Worm (Caenorhabditis elegans): ENCODE measurements around the gene xol-1.

The xol-1 gene

ce11 chrX:8021609-8022008 is 19.5 kb upstream of the xol-1 start (continued):
- TF ChIP-seq ztf-28 (GFP tag; IDR thresholded peaks at IDR 0.05) = no peak
- TF ChIP-seq ceh-91 (GFP tag; IDR thresholded peaks at IDR 0.05) = no peak
- peak; percentile 47; the same call in 1 of the 2 replicates for TF ChIP-seq hsf-1 (GFP tag; IDR thresholded peaks at IDR 0.05)
- no peak for TF ChIP-seq F10E7.11 (tag; optimal IDR thresholded peaks at IDR 0.05)
- no peak for TF ChIP-seq ama-1 (optimal IDR thresholded peaks at IDR 0.05)
- TF ChIP-seq ama-1 (GFP tag; optimal IDR thresholded peaks at IDR 0.05) = no peak
- no peak for TF ChIP-seq fkh-3 (tag; optimal IDR thresholded peaks at IDR 0.05)
- no peak for TF ChIP-seq F57A8.1 (GFP tag; optimal IDR thresholded peaks at IDR 0.05)
- 0 out of 2 replicates have a peak, but pooled peaks have one; percentile 14 for TF ChIP-seq Y67H2A.10 (GFP tag; conservative IDR thresholded peaks at IDR 0.05)
- TF ChIP-seq xnd-1 (tag; optimal IDR thresholded peaks at IDR 0.05) = no peak
- 0 out of 2 replicates have a peak, but pooled peaks have one; percentile 42 for TF ChIP-seq ztf-25 (GFP tag; IDR thresholded peaks at IDR 0.05)
- TF ChIP-seq nfya-2 (GFP tag; IDR thresholded peaks at IDR 0.05) = no peak
- TF ChIP-seq ceh-100 (GFP tag; IDR thresholded peaks at IDR 0.05) = no peak
- TF ChIP-seq ccch-3 (GFP tag; optimal IDR thresholded peaks at IDR 0.05) = no peak
- TF ChIP-seq C17E4.6 (GFP tag; IDR thresholded peaks at IDR 0.05) = no peak
- TF ChIP-seq bed-2 (GFP tag; IDR thresholded peaks at IDR 0.05) = no peak
- TF ChIP-seq pbrm-1 (GFP tag; IDR thresholded peaks at IDR 0.05) = peak; percentile 54; the same call in 1 of the 2 replicates
- TF ChIP-seq sptf-2 (GFP tag; optimal IDR thresholded peaks at IDR 0.05) = no peak
- no peak for TF ChIP-seq him-1 (tag; optimal IDR thresholded peaks at IDR 0.05)
- no peak for TF ChIP-seq F23B12.7 (tag; optimal IDR thresholded peaks at IDR 0.05; ENCODE audit: insufficient read depth)
- TF ChIP-seq snpc-1.3 (tag; optimal IDR thresholded peaks at IDR 0.05; ENCODE audit: insufficient read depth) = no peak
- TF ChIP-seq let-526 (GFP tag; IDR thresholded peaks at IDR 0.05) = peak; percentile 40; the same call in 1 of the 2 replicates
- TF ChIP-seq madf-10 (tag; optimal IDR thresholded peaks at IDR 0.05) = peak; percentile 35
- no peak for TF ChIP-seq mel-28 (tag; optimal IDR thresholded peaks at IDR 0.05; ENCODE audit: borderline replicate concordance)
- TF ChIP-seq ztf-18 (tag; optimal IDR thresholded peaks at IDR 0.05) = peak; percentile 52
- peak; percentile 69; the same call in 1 of the 2 replicates for TF ChIP-seq nfyb-1 (GFP tag; IDR thresholded peaks at IDR 0.05)
- TF ChIP-seq lsl-1 (GFP tag; optimal IDR thresholded peaks at IDR 0.05) = no peak
- no peak for TF ChIP-seq B0261.1 (tag; optimal IDR thresholded peaks at IDR 0.05)
- TF ChIP-seq nfya-1 (tag; optimal IDR thresholded peaks at IDR 0.05; ENCODE audit: borderline replicate concordance, insufficient read depth) = no peak

- TF ChIP-seq dox-1 (GFP tag; IDR thresholded peaks at IDR 0.05) (0 out of 2 replicates have a peak, but pooled peaks have one; percentile 35), B0261.1 (tag; optimal IDR thresholded peaks at IDR 0.05) (no peak), hmg-1.2 (GFP tag; IDR thresholded peaks at IDR 0.05) (no peak), ztf-22 (GFP tag; optimal IDR thresholded peaks at IDR 0.05) (peak; percentile 55), Y56A3A.18 (GFP tag; IDR thresholded peaks at IDR 0.05) (no peak), ets-4 (GFP tag; optimal IDR thresholded peaks at IDR 0.05) (peak; percentile 42), lin-54 (GFP tag; optimal IDR thresholded peaks at IDR 0.05) (peak; percentile 19), egl-44 (GFP tag; IDR thresholded peaks at IDR 0.05) (peak; percentile 38; the same call in 1 of the 2 replicates), pbrm-1 (GFP tag; IDR thresholded peaks at IDR 0.05) (0 out of 2 replicates have a peak, but pooled peaks have one; percentile 10), B0019.2 (GFP tag; conservative IDR thresholded peaks at IDR 0.05) (no peak), F39B2.1 (GFP tag; IDR thresholded peaks at IDR 0.05) (no peak), tlf-1 (GFP tag; optimal IDR thresholded peaks at IDR 0.05) (peak; percentile 37), Y95B8A.8 (GFP tag; IDR thresholded peaks at IDR 0.05) (0 out of 2 replicates have a peak, but pooled peaks have one; percentile 5), atf-7 (tag; optimal IDR thresholded peaks at IDR 0.05) (peak; percentile 38), F57C9.4 (tag; optimal IDR thresholded peaks at IDR 0.05) (no peak), nhr-90 (tag; optimal IDR thresholded peaks at IDR 0.05) (peak; percentile 42), repo-1 (tag; optimal IDR thresholded peaks at IDR 0.05) (peak; percentile 3), pha-4 (tag; optimal IDR thresholded peaks at IDR 0.05) (peak; percentile 90), tbp1 (GFP tag; optimal IDR thresholded peaks at IDR 0.05) (peak; percentile 10), athp-1 (tag; optimal IDR thresholded peaks at IDR 0.05) (no peak), nhr-80 (tag; optimal IDR thresholded peaks at IDR 0.05) (peak; percentile 73), cebp-1 (GFP tag; IDR thresholded peaks at IDR 0.05) (no peak), cebp-1 (tag; optimal IDR thresholded peaks at IDR 0.05) (peak; percentile 59)
Observed at ce11 chrX:8022728-8023127, 18.4 kb upstream of the xol-1 start.

All from whole organism, young adult.